Fruit fly (Drosophila melanogaster) whole organism, pupa: ENCODE data around the gene CG17327.

ENCODE experiments used
- CG17806 ChIP-seq: fragments of 200-800 bp; sonication (Bioruptor generic); optimal IDR thresholded peaks from 2 replicates; lab custom pipeline; 2018; ENCODE audit warnings: missing biosample characterization, mild to moderate bottlenecking, missing genetic modification characterization, moderate library complexity
- CG34367 ChIP-seq: fragments of 200-800 bp; sonication (Bioruptor generic); optimal IDR thresholded peaks from 2 replicates; lab custom pipeline; 2018; ENCODE audit warnings: missing biosample characterization, mild to moderate bottlenecking, missing genetic modification characterization
- CG4496 ChIP-seq: fragments of 200-800 bp; sonication (Bioruptor generic); IDR thresholded peaks from 3 replicates; pipeline ENCODE4 v1.3.6; 2022; ENCODE audit warnings: missing biosample characterization, missing genetic modification characterization
- EcR ChIP-seq: fragments of 200-800 bp; sonication (Bioruptor generic); optimal IDR thresholded peaks from 3 replicates; lab custom pipeline; 2019; ENCODE audit warnings: missing biosample characterization, missing genetic modification characterization, mild to moderate bottlenecking, moderate library complexity, missing genetic modification reagents
- Pif1A ChIP-seq: fragments of 200-800 bp; sonication (Bioruptor generic); optimal IDR thresholded peaks from 3 replicates; lab custom pipeline; 2016; ENCODE audit warnings: missing biosample characterization, missing genetic modification characterization
- Pif1B ChIP-seq: fragments of 200-800 bp; sonication (Bioruptor generic); optimal IDR thresholded peaks from 3 replicates; lab custom pipeline; 2016; ENCODE audit warnings: missing biosample characterization, missing genetic modification characterization

dm6 chr3R:13032323-13032722 is 34.8 kb upstream of the CG17327 start, which contains the start of gene ry:
- TF ChIP-seq CG4496 (no peak), CG34367 (no peak), EcR (GFP tag; lab: Kevin White, UChicago) (no peak), Pif1B (GFP tag; lab: Kevin White, UChicago) (no peak), CG17806 (tag; lab: Kevin White, UChicago) (no peak), Pif1A (GFP tag; lab: Kevin White, UChicago) (no peak)
